Fruit fly (Drosophila melanogaster): ENCODE results near the gene alphaTub67C.

alphaTub67C gene

DNA sequence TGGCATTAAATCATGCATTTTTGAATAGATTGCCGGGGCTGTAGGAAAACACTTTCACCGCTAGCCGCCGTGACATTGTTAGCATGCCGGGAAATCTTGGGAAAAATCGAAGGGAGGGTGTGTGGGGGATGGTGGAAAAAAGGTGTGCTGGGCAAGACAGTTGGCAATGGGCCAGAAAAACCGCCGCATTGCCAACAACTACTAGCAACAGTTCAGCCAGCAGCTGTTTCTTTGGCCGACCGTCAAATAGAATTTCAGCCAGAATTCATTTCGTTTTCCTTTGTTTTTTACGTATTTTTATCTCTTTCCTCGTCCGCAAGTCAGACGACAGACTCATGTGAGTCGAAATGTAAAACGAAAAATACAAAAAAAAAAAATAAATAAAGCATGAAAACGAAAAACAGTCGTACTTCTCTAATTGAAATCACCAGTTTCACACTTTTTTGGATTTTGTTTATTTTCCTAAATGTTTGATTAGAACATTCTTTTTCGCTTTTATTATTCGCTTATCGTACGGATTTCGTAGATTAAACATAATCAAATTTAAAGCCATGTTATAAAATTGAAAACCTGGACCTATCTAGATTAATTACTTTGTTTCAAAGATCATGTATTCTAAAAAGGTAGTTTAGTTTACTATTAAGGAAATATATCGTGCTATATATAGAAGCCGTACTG lies 9.9 kb downstream of the alphaTub67C start:
- TF ChIP-seq ovo (GFP tag; optimal IDR thresholded peaks at IDR 0.05) (no peak), cic (GFP tag; optimal IDR thresholded peaks at IDR 0.05) (no peak), pad (GFP tag; optimal IDR thresholded peaks at IDR 0.05) (peak; percentile 6), CG14711 (tag; optimal IDR thresholded peaks at IDR 0.05) (peak; percentile 65), toe (GFP tag; optimal IDR thresholded peaks at IDR 0.05) (peak; percentile 17), CG5204 (GFP tag; optimal IDR thresholded peaks at IDR 0.05) (peak; percentile 56), Mnt (GFP tag; optimal IDR thresholded peaks at IDR 0.05) (peak; percentile 37), bab1 (GFP tag; optimal IDR thresholded peaks at IDR 0.05) (peak; percentile 48), cnc (optimal IDR thresholded peaks at IDR 0.05) (no peak), CG1620 (GFP tag; optimal IDR thresholded peaks at IDR 0.05) (no peak), kay (GFP tag; ENCODE audit: borderline replicate concordance) (peak; percentile 83), CG7045 (GFP tag; optimal IDR thresholded peaks at IDR 0.05) (no peak), CG33017 (tag; optimal IDR thresholded peaks at IDR 0.05) (peak; percentile 77), CG11617 (GFP tag; optimal IDR thresholded peaks at IDR 0.05) (peak; percentile 57), CG7101 (tag; optimal IDR thresholded peaks at IDR 0.05) (peak; percentile 68), Hr96 (GFP tag; optimal IDR thresholded peaks at IDR 0.05) (peak; percentile 53), tj (GFP tag; optimal IDR thresholded peaks at IDR 0.05) (no peak)

DNA sequence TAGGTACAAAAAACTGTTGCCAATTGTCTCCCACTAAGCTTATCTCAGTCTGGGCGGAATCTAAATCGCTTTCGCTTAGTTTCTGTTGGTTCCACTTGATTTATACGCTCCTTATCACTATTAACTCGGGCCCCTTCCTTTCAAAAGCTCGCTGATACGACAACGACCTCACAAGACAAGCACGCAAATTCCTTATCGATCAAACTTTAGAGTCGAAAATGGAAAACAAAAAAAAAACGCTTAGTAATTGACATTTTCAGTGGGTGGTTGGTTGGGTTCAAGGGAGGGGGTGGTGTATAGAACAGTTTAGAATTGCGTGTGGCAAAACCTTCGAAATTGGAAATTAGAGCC lies 10.4 kb downstream of the alphaTub67C start:
- TF ChIP-seq Hr96 (GFP tag; optimal IDR thresholded peaks at IDR 0.05) (peak; percentile 8), CG12768 (GFP tag; optimal IDR thresholded peaks at IDR 0.05) (peak; percentile 57), Mnt (GFP tag; optimal IDR thresholded peaks at IDR 0.05) (peak; percentile 8), CG1620 (GFP tag; optimal IDR thresholded peaks at IDR 0.05) (no peak), cic (GFP tag; optimal IDR thresholded peaks at IDR 0.05) (peak; percentile 73), CG5204 (GFP tag; optimal IDR thresholded peaks at IDR 0.05) (no peak)

DNA sequence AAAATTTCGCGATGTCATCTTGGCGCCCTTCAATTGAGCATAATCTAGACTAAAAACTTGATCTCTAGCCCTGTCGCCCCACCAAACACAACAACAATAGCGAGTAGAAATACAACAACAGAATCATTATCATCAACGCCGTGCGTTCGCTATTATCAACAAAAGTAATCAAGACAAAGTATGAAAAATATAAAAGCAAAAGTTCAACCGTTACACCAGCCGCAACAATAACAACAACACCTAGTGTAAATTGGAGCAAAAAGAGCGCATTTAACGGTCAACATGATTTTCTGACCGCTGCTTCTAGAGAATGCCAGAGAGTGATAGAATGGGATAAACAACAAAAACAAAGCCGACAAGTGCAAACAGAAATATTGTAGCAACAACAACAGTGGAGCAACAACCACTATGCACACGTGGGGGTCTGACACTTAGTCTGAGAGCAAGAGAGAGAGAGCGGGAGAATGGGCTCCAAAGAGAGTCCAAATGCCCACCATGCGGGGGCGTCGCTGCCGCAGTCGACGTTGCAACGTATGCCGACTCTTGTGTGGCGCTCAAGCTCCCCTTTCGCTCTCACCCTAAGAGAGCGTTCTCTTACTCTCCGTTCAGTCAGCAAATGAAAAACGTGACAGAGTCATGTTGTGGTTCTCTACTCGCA lies 11.3 kb downstream of the alphaTub67C start:
- TF ChIP-seq Clk (GFP tag; optimal IDR thresholded peaks at IDR 0.05) (no peak), CG14711 (tag; optimal IDR thresholded peaks at IDR 0.05) (no peak), Mnt (GFP tag; optimal IDR thresholded peaks at IDR 0.05) (peak; percentile 90), tj (GFP tag; optimal IDR thresholded peaks at IDR 0.05) (no peak), cic (GFP tag; optimal IDR thresholded peaks at IDR 0.05) (peak; percentile 88), Hr96 (GFP tag; optimal IDR thresholded peaks at IDR 0.05) (no peak), ovo (GFP tag; optimal IDR thresholded peaks at IDR 0.05) (peak; percentile 98), pad (GFP tag; optimal IDR thresholded peaks at IDR 0.05) (peak; percentile 50), CG7045 (GFP tag; optimal IDR thresholded peaks at IDR 0.05) (no peak), toe (GFP tag; optimal IDR thresholded peaks at IDR 0.05) (no peak), kay (GFP tag; ENCODE audit: borderline replicate concordance) (no peak), CG5204 (GFP tag; optimal IDR thresholded peaks at IDR 0.05) (no peak), CG12768 (GFP tag; optimal IDR thresholded peaks at IDR 0.05) (no peak), CG7101 (tag; optimal IDR thresholded peaks at IDR 0.05) (no peak), cnc (optimal IDR thresholded peaks at IDR 0.05) (peak in 1 of 2 experiments; percentile 54), CG1620 (GFP tag; optimal IDR thresholded peaks at IDR 0.05) (no peak)

DNA sequence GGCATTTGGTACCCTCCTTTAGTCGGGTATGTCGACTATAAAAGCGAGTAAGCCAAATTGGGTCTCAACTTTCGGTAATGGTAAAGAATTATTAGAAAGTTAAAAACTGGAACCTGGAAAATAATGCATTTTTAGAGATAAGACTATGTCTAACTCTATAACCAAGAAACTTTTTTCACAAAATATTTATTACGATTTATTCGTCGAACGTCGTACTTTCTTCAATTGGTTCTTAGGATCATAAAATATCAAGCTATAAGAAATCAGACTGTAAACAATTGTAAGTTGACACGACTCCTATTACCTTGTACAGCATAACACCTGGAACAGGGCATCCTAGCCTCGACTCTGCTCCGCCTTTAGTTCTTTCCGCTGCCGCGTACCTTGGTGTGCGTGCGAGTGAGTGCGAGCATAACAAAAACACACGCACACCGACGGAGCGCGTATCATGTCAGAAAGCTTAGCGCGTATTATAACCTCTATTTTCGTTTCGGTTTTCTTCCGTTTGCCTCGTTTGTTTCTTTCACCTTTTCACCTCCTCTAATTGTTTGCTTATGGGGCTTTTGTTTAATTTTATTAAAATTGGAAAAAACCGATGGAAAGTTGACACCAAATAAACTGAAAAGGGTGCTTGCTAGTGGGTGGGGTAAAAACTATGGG lies 12.0 kb downstream of the alphaTub67C start:
- TF ChIP-seq CG12768 (GFP tag; optimal IDR thresholded peaks at IDR 0.05) (peak; percentile 88), tj (GFP tag; optimal IDR thresholded peaks at IDR 0.05) (peak; percentile 77), cnc (optimal IDR thresholded peaks at IDR 0.05) (no peak), CG7101 (tag; optimal IDR thresholded peaks at IDR 0.05) (peak; percentile 84), ovo (GFP tag; optimal IDR thresholded peaks at IDR 0.05) (no peak), pad (GFP tag; optimal IDR thresholded peaks at IDR 0.05) (peak; percentile 68), Hr96 (GFP tag; optimal IDR thresholded peaks at IDR 0.05) (peak; percentile 90), CG5204 (GFP tag; optimal IDR thresholded peaks at IDR 0.05) (peak; percentile 92), toe (GFP tag; optimal IDR thresholded peaks at IDR 0.05) (peak; percentile 91), CG7045 (GFP tag; optimal IDR thresholded peaks at IDR 0.05) (peak; percentile 90), CG33017 (tag; optimal IDR thresholded peaks at IDR 0.05) (peak; percentile 76), Crg-1 (GFP tag; optimal IDR thresholded peaks at IDR 0.05) (peak; percentile 80), Mnt (GFP tag; optimal IDR thresholded peaks at IDR 0.05) (no peak), bab1 (GFP tag; optimal IDR thresholded peaks at IDR 0.05) (peak; percentile 75), cic (GFP tag; optimal IDR thresholded peaks at IDR 0.05) (no peak), Clk (GFP tag; optimal IDR thresholded peaks at IDR 0.05) (peak; percentile 85), CG11617 (GFP tag; optimal IDR thresholded peaks at IDR 0.05) (peak; percentile 93), kay (GFP tag; ENCODE audit: borderline replicate concordance) (no peak), CG1620 (GFP tag; optimal IDR thresholded peaks at IDR 0.05) (peak; percentile 73), CG14711 (tag; optimal IDR thresholded peaks at IDR 0.05) (peak; percentile 68)

DNA sequence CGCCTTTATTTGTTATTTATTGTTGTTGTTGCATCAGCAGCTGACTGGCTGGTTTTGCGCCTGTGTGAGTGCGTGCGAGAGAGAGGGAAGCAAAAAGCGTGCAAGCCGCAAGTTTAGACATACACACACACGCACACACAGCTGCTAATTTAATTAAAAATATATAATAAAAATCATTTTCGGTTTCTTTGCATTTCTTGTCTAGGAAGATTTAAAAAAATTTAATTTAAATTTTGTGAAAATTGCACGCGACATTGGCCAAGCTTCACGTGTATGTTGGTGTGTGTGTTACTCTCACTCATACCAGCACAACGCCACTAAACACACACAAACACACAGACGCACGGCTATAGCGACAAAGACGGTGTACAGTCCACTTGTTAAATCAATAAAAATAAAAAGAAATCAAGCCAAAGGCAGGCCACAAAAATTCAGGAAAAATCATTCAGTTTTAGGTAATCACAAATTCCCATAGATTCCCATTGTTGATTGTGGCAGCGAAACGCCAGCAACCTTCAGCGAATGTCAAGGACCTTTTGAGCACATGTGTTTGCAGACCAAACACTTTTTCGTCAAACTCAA lies 12.6 kb downstream of the alphaTub67C start:
- peak; percentile 94 for TF ChIP-seq kay (GFP tag; ENCODE audit: borderline replicate concordance)
- TF ChIP-seq Mnt (GFP tag; optimal IDR thresholded peaks at IDR 0.05) = peak; percentile 32
- no peak for TF ChIP-seq Clk (GFP tag; optimal IDR thresholded peaks at IDR 0.05)
- no peak for TF ChIP-seq CG7101 (tag; optimal IDR thresholded peaks at IDR 0.05)
